Worm (Caenorhabditis elegans) whole organism, L1 larva: ENCODE measurements around the gene Y59C2A.1.
"Not testable (repeated sequence)": the region's sequence is repeated elsewhere in the genome, so short reads cannot be mapped to it uniquely, and the experiment has no call there.

Experiments used
- C04F5.9 ChIP-seq: sonication (generic microtip); optimal IDR thresholded peaks from 2 replicates; lab custom pipeline; 2016; ENCODE audit warnings: missing genetic modification characterization, missing compliant biosample characterization
- Y116A8C.19 ChIP-seq: sonication (generic microtip); optimal IDR thresholded peaks from 2 replicates; lab custom pipeline; 2016; ENCODE audit warnings: missing compliant biosample characterization, missing genetic modification characterization, borderline replicate concordance
- aha-1 ChIP-seq: fragments of 150-350 bp; optimal IDR thresholded peaks from 2 replicates; lab custom pipeline; 2014; ENCODE audit warnings: missing biosample characterization, missing genetic modification characterization
- alr-1 ChIP-seq: fragments of 200-800 bp; sonication (Bioruptor generic); optimal IDR thresholded peaks from 2 replicates; lab custom pipeline; 2018; ENCODE audit warnings: borderline replicate concordance, mild to moderate bottlenecking, missing genetic modification characterization, missing compliant biosample characterization
- ama-1 ChIP-seq: fragments of 150-350 bp; optimal IDR thresholded peaks from 2 replicates; lab custom pipeline; 2014
- ceh-8 ChIP-seq: fragments of 200-800 bp; sonication (Bioruptor generic); optimal IDR thresholded peaks from 2 replicates; lab custom pipeline; 2018; ENCODE audit warnings: mild to moderate bottlenecking, missing genetic modification characterization, moderate library complexity, missing compliant biosample characterization
- dpl-1 ChIP-seq, 3 experiments: fragments of 150-350 bp in 2 of 3; sonication (generic microtip) in 1 of 3; optimal IDR thresholded peaks; 2 replicates each; lab custom pipeline; 2014 to 2017; ENCODE audit warnings: missing biosample characterization in 3 of 3, missing genetic modification characterization in 3 of 3, missing genetic modification reagents in 3 of 3
- efl-1 ChIP-seq, 4 experiments: fragments of 150-350 bp; optimal IDR thresholded peaks in 3 of 4; peaks in 1 of 4; 1 replicate in 1 of 4; 2 replicates in 3 of 4; lab custom pipeline; 2014; ENCODE audit warnings: missing biosample characterization in 2 of 4, missing genetic modification characterization in 2 of 4, missing genetic modification reagents in 2 of 4
- efl-3 ChIP-seq: fragments of 200-800 bp; sonication (Bioruptor generic); optimal IDR thresholded peaks from 2 replicates; lab custom pipeline; 2018; ENCODE audit warnings: mild to moderate bottlenecking, missing genetic modification characterization, missing compliant biosample characterization
- elt-2 ChIP-seq: sonication (generic microtip); optimal IDR thresholded peaks from 2 replicates; lab custom pipeline; 2016; ENCODE audit warnings: missing genetic modification characterization, mild to moderate bottlenecking, inconsistent platforms, missing compliant biosample characterization, missing genetic modification reagents
- fkh-4 ChIP-seq: sonication (generic microtip); optimal IDR thresholded peaks from 2 replicates; lab custom pipeline; 2016; ENCODE audit warnings: missing compliant biosample characterization, missing genetic modification characterization, borderline replicate concordance
- fkh-8 ChIP-seq: sonication (generic microtip); optimal IDR thresholded peaks from 2 replicates; lab custom pipeline; 2016; ENCODE audit warnings: mild to moderate bottlenecking, missing genetic modification characterization, missing compliant biosample characterization
- hpl-2 ChIP-seq: fragments of 150-350 bp; optimal IDR thresholded peaks from 2 replicates; lab custom pipeline; 2014; ENCODE audit warnings: missing biosample characterization, missing genetic modification reagents, missing genetic modification characterization
- irx-1 ChIP-seq: sonication (generic microtip); optimal IDR thresholded peaks from 2 replicates; lab custom pipeline; 2016; ENCODE audit warnings: missing genetic modification characterization, missing compliant biosample characterization
- isw-1 ChIP-seq: fragments of 200-800 bp; sonication (Bioruptor generic); IDR thresholded peaks from 2 replicates; pipeline ENCODE4 v1.3.6; 2022; ENCODE audit warnings: missing genetic modification characterization, missing compliant biosample characterization
- lin-13 ChIP-seq: fragments of 150-350 bp; optimal IDR thresholded peaks from 2 replicates; lab custom pipeline; 2014; ENCODE audit warnings: missing biosample characterization, missing genetic modification reagents, missing genetic modification characterization
- lin-14 ChIP-seq: fragments of 200-800 bp; sonication (Bioruptor generic); optimal IDR thresholded peaks from 2 replicates; lab custom pipeline; 2018; ENCODE audit warnings: mild to moderate bottlenecking, missing genetic modification characterization, moderate library complexity, missing compliant biosample characterization
- lin-39 ChIP-seq: fragments of 150-350 bp; optimal IDR thresholded peaks from 2 replicates; lab custom pipeline; 2014; ENCODE audit warnings: missing biosample characterization, missing genetic modification reagents, missing genetic modification characterization
- lir-3 ChIP-seq: sonication (generic microtip); optimal IDR thresholded peaks from 2 replicates; lab custom pipeline; 2016; ENCODE audit warnings: mild to moderate bottlenecking, missing genetic modification characterization, moderate library complexity, missing compliant biosample characterization; ENCODE audit not compliant: poor library complexity
- lsy-2 ChIP-seq, 2 experiments: fragments of 150-350 bp; optimal IDR thresholded peaks; 2 replicates each; lab custom pipeline; 2014; ENCODE audit warnings: missing biosample characterization in 2 of 2, missing genetic modification characterization in 2 of 2
- mdl-1 ChIP-seq, 2 experiments: fragments of 150-350 bp; optimal IDR thresholded peaks; 2 replicates each; lab custom pipeline; 2014 to 2017; ENCODE audit warnings: missing biosample characterization in 2 of 2, missing genetic modification characterization in 2 of 2, inconsistent platforms in 1 of 2
- mep-1 ChIP-seq: fragments of 150-350 bp; optimal IDR thresholded peaks from 2 replicates; lab custom pipeline; 2014; ENCODE audit warnings: missing biosample characterization, missing genetic modification characterization
- nhr-12 ChIP-seq: sonication (generic microtip); optimal IDR thresholded peaks from 2 replicates; lab custom pipeline; 2017; ENCODE audit warnings: missing biosample characterization, missing genetic modification characterization
- nhr-19 ChIP-seq: fragments of 200-800 bp; sonication (Bioruptor generic); conservative IDR thresholded peaks from 2 replicates; pipeline ENCODE4 v1.3.6; 2022; ENCODE audit warnings: missing genetic modification characterization, missing compliant biosample characterization
- nhr-20 ChIP-seq: sonication (generic microtip); optimal IDR thresholded peaks from 2 replicates; lab custom pipeline; 2016; ENCODE audit warnings: mild to moderate bottlenecking, missing genetic modification characterization, missing compliant biosample characterization
- nhr-237 ChIP-seq: fragments of 150-350 bp; optimal IDR thresholded peaks from 2 replicates; lab custom pipeline; 2014; ENCODE audit warnings: missing biosample characterization, missing genetic modification characterization
- nhr-28 ChIP-seq: fragments of 150-350 bp; optimal IDR thresholded peaks from 2 replicates; lab custom pipeline; 2014; ENCODE audit warnings: missing biosample characterization, missing genetic modification characterization
- nhr-71 ChIP-seq: sonication (generic microtip); optimal IDR thresholded peaks from 2 replicates; lab custom pipeline; 2016; ENCODE audit warnings: mild to moderate bottlenecking, missing genetic modification characterization, moderate library complexity, missing compliant biosample characterization
- nhr-77 ChIP-seq: fragments of 150-350 bp; optimal IDR thresholded peaks from 2 replicates; lab custom pipeline; 2014; ENCODE audit warnings: missing biosample characterization, missing genetic modification characterization
- pqm-1 ChIP-seq: sonication (generic microtip); optimal IDR thresholded peaks from 3 replicates; lab custom pipeline; 2017; ENCODE audit warnings: missing biosample characterization, missing genetic modification characterization
- snu-23 ChIP-seq: sonication (generic microtip); optimal IDR thresholded peaks from 2 replicates; lab custom pipeline; 2016; ENCODE audit warnings: missing genetic modification characterization, missing compliant biosample characterization
- unc-86 ChIP-seq: sonication (generic microtip); optimal IDR thresholded peaks from 2 replicates; lab custom pipeline; 2016; ENCODE audit warnings: missing genetic modification characterization, missing compliant biosample characterization
- zag-1 ChIP-seq: fragments of 150-350 bp; optimal IDR thresholded peaks from 2 replicates; lab custom pipeline; 2014; ENCODE audit warnings: missing biosample characterization, missing genetic modification characterization
- ztf-11 ChIP-seq, 2 experiments: sonication (generic microtip); optimal IDR thresholded peaks; 2 replicates each; lab custom pipeline; 2016 to 2017; ENCODE audit warnings: missing genetic modification characterization in 2 of 2, missing biosample characterization in 1 of 2, missing compliant biosample characterization in 1 of 2

Y59C2A.1 gene

DNA sequence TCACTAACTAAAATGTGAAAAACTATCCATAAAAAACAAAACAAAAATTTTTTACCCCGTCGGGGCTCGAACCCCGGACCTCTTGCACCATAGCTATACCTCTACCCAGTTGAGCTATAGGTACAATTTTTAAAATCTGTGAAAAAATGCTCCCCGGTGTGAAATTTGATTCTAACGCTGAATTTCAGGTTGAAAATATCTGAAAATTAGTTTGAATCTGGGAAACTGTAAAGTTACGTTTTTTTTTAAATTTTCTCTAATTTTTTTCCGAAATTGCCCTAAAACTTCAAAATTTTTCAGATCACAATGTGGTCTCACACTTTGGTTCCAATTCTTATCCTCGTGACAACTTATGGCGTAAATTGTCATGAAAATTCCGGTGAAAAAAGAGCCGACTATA is at the start of gene Y59C2A.1:
TSS of gene Y59C2A.1 (plus strand) at position 301 of the 400 bp plus-strand sequence.
- TF ChIP-seq elt-2 (tag; lab: Kevin White, UChicago) (no peak), pqm-1 (no peak), nhr-12 (tag; lab: Kevin White, UChicago) (no peak), lir-3 (tag; lab: Kevin White, UChicago) (no peak), ama-1 (lab: Kevin White, UChicago) (no peak), fkh-4 (tag; lab: Kevin White, UChicago) (no peak), nhr-20 (tag; lab: Kevin White, UChicago) (no peak), efl-1 (optimal IDR thresholded peaks at IDR 0.05; lab: Kevin White, UChicago) (no peak), efl-1 (GFP tag; optimal IDR thresholded peaks at IDR 0.05 in 1 of 2; lab: Kevin White, UChicago) (no peak), dpl-1 (GFP tag; optimal IDR thresholded peaks at IDR 0.05; lab: Kevin White, UChicago) (no peak), lin-13 (GFP tag; lab: Kevin White, UChicago) (no peak), mdl-1 (tag; optimal IDR thresholded peaks at IDR 0.05; lab: Kevin White, UChicago) (no peak), alr-1 (tag; lab: Kevin White, UChicago) (no peak), C04F5.9 (tag; lab: Kevin White, UChicago) (no peak), nhr-19 (no peak), hpl-2 (GFP tag; lab: Kevin White, UChicago) (no peak)

DNA sequence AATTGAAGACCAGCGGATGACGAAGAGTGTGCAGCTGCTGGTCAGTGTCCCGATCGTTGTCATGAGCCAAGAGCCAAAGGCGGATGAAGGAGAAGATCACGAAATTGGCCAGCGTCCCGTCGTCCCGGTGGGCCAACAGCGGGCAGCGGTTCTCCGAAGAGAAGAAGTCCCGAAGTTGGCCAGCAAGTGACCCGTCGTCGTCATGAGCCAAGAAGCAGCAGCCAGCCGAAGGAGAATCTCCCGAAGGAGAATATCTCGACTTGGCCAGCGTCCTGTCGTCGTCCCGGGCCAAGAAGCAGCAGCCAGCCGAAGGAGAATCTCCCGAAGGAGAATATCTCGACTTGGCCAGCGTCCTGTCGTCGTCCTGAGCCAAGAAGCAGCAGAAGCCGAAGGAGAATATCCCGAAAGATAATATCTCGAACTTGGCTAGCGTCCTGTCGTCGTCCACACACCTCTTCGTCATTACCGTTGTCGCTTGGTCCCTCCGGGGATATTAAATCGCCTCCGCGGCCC is 44.5 kb upstream of the Y59C2A.1 start, which contains the start of gene C33C12.11:
TSS of gene C33C12.11 (minus strand) at position 463 of the 513 bp plus-strand sequence.
- TF ChIP-seq mdl-1 (tag; optimal IDR thresholded peaks at IDR 0.05; lab: Kevin White, UChicago); zag-1 (tag; lab: Kevin White, UChicago); lsy-2 (tag; optimal IDR thresholded peaks at IDR 0.05; lab: Kevin White, UChicago): not testable (repeated sequence)
- TF ChIP-seq, all 84 proteins: peak for 0; not testable (repeated sequence) for 84

DNA sequence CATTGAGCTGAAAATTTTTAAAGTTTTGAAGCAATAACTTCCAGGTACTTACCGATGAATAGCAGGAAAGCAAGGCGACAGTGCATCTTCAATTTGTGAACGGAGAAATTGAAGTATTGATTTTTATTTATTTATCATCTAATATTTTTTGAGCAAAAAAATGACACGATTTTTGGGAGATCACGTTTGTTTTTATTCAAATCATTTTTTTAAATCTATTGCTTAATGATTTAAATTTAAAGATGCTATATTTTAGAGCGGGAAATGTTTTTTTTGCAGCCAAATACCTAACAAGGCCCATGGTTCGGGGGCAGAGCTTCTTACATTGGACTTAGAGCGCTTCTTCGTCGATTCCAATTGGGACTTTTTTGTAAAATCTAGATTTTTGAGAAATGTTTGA is 41.5 kb upstream of the Y59C2A.1 start, which contains the start of gene C33C12.4:
TSS of gene C33C12.4 (minus strand) at position 101 of the 400 bp plus-strand sequence.
- TF ChIP-seq nhr-71 (tag; lab: Kevin White, UChicago) (no peak), lin-13 (GFP tag; lab: Kevin White, UChicago) (no peak), unc-86 (tag; lab: Kevin White, UChicago) (no peak)

DNA sequence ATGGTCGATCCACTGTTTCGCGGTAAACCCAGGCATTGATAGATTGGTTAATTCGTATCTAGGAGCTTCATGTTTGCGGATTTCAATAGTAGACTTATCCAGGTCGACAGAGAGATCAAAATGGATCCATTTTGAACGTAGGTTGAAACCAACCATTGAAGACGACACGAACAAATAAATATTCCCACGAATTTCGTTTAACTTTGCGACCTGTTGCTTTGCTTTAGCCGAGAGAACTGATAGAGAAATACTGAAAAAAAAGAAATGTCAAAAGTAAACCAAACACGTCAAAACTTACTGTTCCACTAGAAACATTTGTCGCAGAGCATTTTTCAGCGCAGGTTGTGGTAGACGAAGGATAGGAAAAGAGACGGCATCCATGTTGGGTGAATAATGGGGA is 39.5 kb upstream of the Y59C2A.1 start, which contains the start of gene fbxb-38:
TSS of gene fbxb-38 (minus strand) at position 390 of the 400 bp plus-strand sequence.
- TF ChIP-seq unc-86 (tag; lab: Kevin White, UChicago): no peak
- TF ChIP-seq nhr-77 (tag; lab: Kevin White, UChicago): no peak
- no peak for TF ChIP-seq fkh-4 (tag; lab: Kevin White, UChicago)
- TF ChIP-seq mdl-1 (tag; optimal IDR thresholded peaks at IDR 0.05; lab: Kevin White, UChicago): no peak
- TF ChIP-seq ztf-11 (tag; optimal IDR thresholded peaks at IDR 0.05; lab: Kevin White, UChicago): no peak
- TF ChIP-seq efl-3 (GFP tag; lab: Kevin White, UChicago): no peak
- TF ChIP-seq lin-13 (GFP tag; lab: Kevin White, UChicago): no peak
- no peak for TF ChIP-seq isw-1 (GFP tag; lab: Robert Waterston, UW)
- TF ChIP-seq nhr-71 (tag; lab: Kevin White, UChicago): no peak
- no peak for TF ChIP-seq nhr-237 (tag; lab: Kevin White, UChicago)
- no peak for TF ChIP-seq ceh-8 (GFP tag; lab: Kevin White, UChicago)

DNA sequence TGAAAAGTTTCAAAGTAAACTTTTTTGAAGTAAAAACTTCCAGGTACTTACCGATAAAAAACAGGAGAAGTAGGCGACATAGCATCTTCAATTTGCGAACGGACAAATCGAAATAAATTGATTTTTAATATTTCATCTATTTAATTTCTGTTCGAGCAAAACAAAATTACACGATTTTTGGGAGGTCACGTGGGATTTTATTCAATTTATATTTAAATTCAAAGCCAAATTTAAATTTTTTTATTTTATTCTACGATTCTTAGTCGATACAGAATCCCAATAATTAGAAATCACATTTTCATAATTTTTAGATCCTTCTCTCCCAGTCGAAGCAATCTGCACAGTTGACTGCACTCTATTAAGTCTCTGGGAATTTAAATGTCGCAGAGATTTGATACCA is 37.8 kb upstream of the Y59C2A.1 start, which contains the start of gene C33C12.12:
TSS of gene C33C12.12 (minus strand) at position 101 of the 400 bp plus-strand sequence.
- TF ChIP-seq fkh-4 (tag; lab: Kevin White, UChicago) (no peak), fkh-8 (tag; lab: Kevin White, UChicago) (no peak), C04F5.9 (tag; lab: Kevin White, UChicago) (no peak), irx-1 (no peak), Y116A8C.19 (tag; lab: Kevin White, UChicago) (no peak), pqm-1 (no peak), snu-23 (GFP tag; lab: Kevin White, UChicago) (no peak), mdl-1 (tag; optimal IDR thresholded peaks at IDR 0.05; lab: Kevin White, UChicago) (no peak), mep-1 (tag; lab: Kevin White, UChicago) (no peak), aha-1 (tag; lab: Kevin White, UChicago) (no peak), nhr-28 (tag; lab: Kevin White, UChicago) (no peak), lin-39 (tag; lab: Kevin White, UChicago) (no peak), efl-1 (optimal IDR thresholded peaks at IDR 0.05; lab: Kevin White, UChicago) (no peak), efl-1 (GFP tag; optimal IDR thresholded peaks at IDR 0.05 in 1 of 2; lab: Kevin White, UChicago) (no peak), lin-14 (GFP tag; lab: Kevin White, UChicago) (no peak)
